Fruit fly (Drosophila melanogaster): Measurements from ENCODE around the gene CG13998.

Gene CG13998

dm6 chr2L:5969559-5969958, 12.9 kb upstream of the CG13998 start, which contains the start of gene Ucp4B:
Gene Ucp4B, plus strand, starts transcription at chr2L:5969859.
- no peak for TF ChIP-seq rgr (GFP tag; optimal IDR thresholded peaks at IDR 0.05)

DNA sequence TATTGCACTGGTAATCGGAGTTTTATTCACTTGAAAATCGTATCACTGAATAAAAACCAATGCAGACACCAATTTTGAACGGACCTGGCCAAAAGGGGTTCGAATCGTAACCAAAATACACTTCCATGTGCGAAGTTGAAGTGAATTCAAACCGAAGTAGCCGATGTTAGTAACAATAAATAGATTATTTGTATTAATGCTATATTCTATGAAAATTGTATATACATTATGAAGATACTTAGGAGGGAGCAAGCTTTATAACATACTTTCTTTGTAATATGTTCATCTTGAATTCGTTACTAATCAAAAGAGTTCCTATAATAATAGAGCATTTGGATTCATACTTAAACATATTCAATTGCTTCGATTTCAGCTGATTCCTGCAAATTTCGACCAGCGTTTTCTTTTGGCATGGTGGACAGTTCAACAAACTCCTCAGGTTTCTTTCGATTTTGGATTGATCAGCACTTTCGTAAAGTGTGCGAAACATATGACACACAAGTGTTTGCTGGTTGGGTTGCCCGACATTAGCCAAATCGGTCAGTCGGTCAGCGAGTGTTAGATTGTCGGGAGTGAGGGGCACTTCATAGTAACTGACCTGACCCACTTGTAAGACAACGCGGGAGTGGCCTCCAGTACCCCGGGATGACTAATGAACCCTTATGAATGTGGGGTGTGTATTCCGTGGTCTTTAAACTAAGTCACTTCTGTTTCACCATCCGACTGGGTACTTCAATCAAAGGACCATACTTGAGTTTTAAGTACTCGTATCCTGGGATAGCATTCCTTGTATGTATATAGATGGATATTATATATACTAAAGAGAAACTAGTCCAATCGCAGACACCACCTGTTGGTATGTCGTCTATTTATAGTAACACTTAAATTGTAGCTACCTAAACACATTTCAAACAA, 11.3 kb upstream of the CG13998 start, which contains the start of the genes CG13992 and Ucp4C:
TSS of gene CG13992 (minus strand) at position 51 of the 915 bp plus-strand sequence.
TSS of gene Ucp4C (plus strand) at position 865 of the 915 bp plus-strand sequence.
- TF ChIP-seq h (GFP tag; optimal IDR thresholded peaks at IDR 0.05) (no peak), Vsx2 (GFP tag; optimal IDR thresholded peaks at IDR 0.05; ENCODE audit: partially characterized antibody) (no peak)

- TF ChIP-seq sage (GFP tag; optimal IDR thresholded peaks at IDR 0.05) (no peak), jim (GFP tag; optimal IDR thresholded peaks at IDR 0.05) (no peak), OdsH (GFP tag; optimal IDR thresholded peaks at IDR 0.05) (no peak), woc (GFP tag; optimal IDR thresholded peaks at IDR 0.05) (no peak), Hr83 (GFP tag; optimal IDR thresholded peaks at IDR 0.05; ENCODE audit: poor library complexity, severe bottlenecking) (no peak), N (GFP tag; optimal IDR thresholded peaks at IDR 0.05) (no peak), Abd-B (GFP tag; optimal IDR thresholded peaks at IDR 0.05) (no peak), CG32264 (GFP tag; optimal IDR thresholded peaks at IDR 0.05) (no peak), Vsx2 (GFP tag; optimal IDR thresholded peaks at IDR 0.05; ENCODE audit: partially characterized antibody) (no peak), Hr78 (GFP tag; optimal IDR thresholded peaks at IDR 0.05) (no peak), h (GFP tag; optimal IDR thresholded peaks at IDR 0.05) (no peak), Myc (optimal IDR thresholded peaks at IDR 0.05) (no peak), psq (GFP tag; optimal IDR thresholded peaks at IDR 0.05) (no peak), tai (GFP tag; optimal IDR thresholded peaks at IDR 0.05) (no peak), fru (GFP tag; optimal IDR thresholded peaks at IDR 0.05) (no peak), Dfd (GFP tag; optimal IDR thresholded peaks at IDR 0.05) (no peak)
Observed at dm6 chr2L:5964851-5965250, 8.2 kb upstream of the CG13998 start, which contains the start of gene psd. Gene psd, minus strand, starts transcription at chr2L:5964951.

DNA sequence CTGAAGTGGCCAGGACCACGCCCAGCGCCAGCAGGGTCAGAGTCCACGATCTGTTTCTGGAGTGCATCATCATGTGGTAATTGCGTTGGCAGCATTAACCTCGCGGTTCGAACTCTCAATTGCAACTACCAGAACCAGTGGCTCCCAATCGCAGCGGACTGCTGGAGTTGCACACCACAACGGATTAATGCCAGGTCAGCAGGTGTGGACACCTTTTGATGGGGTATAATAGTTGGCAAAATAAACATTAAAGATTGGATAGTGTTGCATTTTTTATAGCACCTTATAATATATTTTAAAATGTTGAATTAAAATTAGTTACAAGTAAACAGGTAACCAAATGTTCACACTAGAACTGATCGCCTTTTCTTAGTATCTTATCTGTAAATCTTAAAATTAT, 7.6 kb upstream of the CG13998 start:
- TF ChIP-seq woc (GFP tag; optimal IDR thresholded peaks at IDR 0.05): no peak
- TF ChIP-seq Jra (GFP tag; optimal IDR thresholded peaks at IDR 0.05): no peak
- no peak for TF ChIP-seq Dfd (GFP tag; optimal IDR thresholded peaks at IDR 0.05)
- TF ChIP-seq br (GFP tag; optimal IDR thresholded peaks at IDR 0.05): no peak
- TF ChIP-seq Vsx2 (GFP tag; optimal IDR thresholded peaks at IDR 0.05; ENCODE audit: partially characterized antibody): no peak
- no peak for TF ChIP-seq tai (GFP tag; optimal IDR thresholded peaks at IDR 0.05)
- no peak for TF ChIP-seq CG9705 (GFP tag; optimal IDR thresholded peaks at IDR 0.05)
- TF ChIP-seq ey (GFP tag; optimal IDR thresholded peaks at IDR 0.05): no peak
- no peak for TF ChIP-seq CrebA (GFP tag; optimal IDR thresholded peaks at IDR 0.05; ENCODE audit: borderline replicate concordance)
- no peak for TF ChIP-seq brk (GFP tag; optimal IDR thresholded peaks at IDR 0.05)
- no peak for TF ChIP-seq Hr83 (GFP tag; optimal IDR thresholded peaks at IDR 0.05; ENCODE audit: poor library complexity, severe bottlenecking)
- TF ChIP-seq foxo (GFP tag; optimal IDR thresholded peaks at IDR 0.05): no peak
- no peak for TF ChIP-seq dmrt93B (GFP tag; optimal IDR thresholded peaks at IDR 0.05)
- no peak for TF ChIP-seq OdsH (GFP tag; optimal IDR thresholded peaks at IDR 0.05)

DNA sequence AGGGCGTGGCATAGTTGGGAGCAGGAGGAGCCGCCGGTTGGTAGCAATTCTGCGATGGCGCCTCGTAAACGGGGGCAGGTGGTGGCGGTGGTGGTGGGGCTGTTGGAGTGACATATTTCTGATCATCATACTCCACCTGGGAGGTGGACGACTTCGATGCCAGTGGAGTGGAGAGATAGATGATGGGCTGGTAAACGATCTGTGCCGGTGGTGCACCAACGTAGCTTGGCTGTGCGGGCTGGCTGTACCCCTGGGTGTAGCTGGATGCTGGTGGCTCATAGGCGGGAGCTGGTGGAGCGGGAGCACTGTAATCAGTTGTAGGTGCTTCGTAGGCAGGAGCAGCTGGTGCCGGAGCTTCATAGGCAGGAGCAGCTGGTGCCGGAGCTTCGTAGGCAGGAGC, 6.6 kb upstream of the CG13998 start:
- no peak for TF ChIP-seq dsf (GFP tag; optimal IDR thresholded peaks at IDR 0.05; ENCODE audit: borderline replicate concordance)
- TF ChIP-seq tai (GFP tag; optimal IDR thresholded peaks at IDR 0.05): no peak
- no peak for TF ChIP-seq br (GFP tag; optimal IDR thresholded peaks at IDR 0.05)
- no peak for TF ChIP-seq Dfd (GFP tag; optimal IDR thresholded peaks at IDR 0.05)
- no peak for TF ChIP-seq Sp1 (GFP tag; optimal IDR thresholded peaks at IDR 0.05)
